Worm (Caenorhabditis elegans): ENCODE data around the gene str-74.

The str-74 gene

ce11 chrX:10194327-10195096 is 46.3 kb downstream of the str-74 start, which contains the start of gene myrf-2 (continued):
- peak; percentile 19 for TF ChIP-seq nhr-90 (tag; optimal IDR thresholded peaks at IDR 0.05; ENCODE audit: poor library complexity)
- TF ChIP-seq irx-1 (tag; optimal IDR thresholded peaks at IDR 0.05) = no peak
- no peak for TF ChIP-seq fkh-4 (tag; optimal IDR thresholded peaks at IDR 0.05; ENCODE audit: borderline replicate concordance)
- peak; percentile 63 for TF ChIP-seq zip-4 (GFP tag; optimal IDR thresholded peaks at IDR 0.05)

DNA sequence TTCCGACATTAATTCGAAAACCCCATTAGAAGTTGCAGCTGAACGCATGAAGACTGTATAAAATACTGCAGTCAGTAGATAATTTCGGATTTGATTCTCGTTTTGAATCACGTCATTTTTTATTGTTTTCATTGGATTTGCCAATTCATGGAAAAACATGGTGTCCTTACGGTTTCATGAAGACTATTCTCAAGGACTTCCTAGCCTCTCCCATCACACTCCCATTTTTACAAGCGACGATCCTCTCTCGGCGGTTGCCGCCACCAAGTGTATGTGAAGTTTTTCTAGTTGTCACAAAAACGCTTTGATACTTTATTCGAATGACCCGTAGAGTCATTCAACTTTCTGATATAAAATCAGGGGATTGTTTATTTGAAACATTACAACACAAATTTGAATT is 51.0 kb downstream of the str-74 start:
- TF ChIP-seq nhr-76 (tag; optimal IDR thresholded peaks at IDR 0.05) = no peak
- peak; percentile 53 for TF ChIP-seq blmp-1 (tag; optimal IDR thresholded peaks at IDR 0.05)
- TF ChIP-seq egl-13 (tag; optimal IDR thresholded peaks at IDR 0.05) = no peak
- no peak for TF ChIP-seq efl-1 (optimal IDR thresholded peaks at IDR 0.05)
- TF ChIP-seq efl-1 (GFP tag; optimal IDR thresholded peaks at IDR 0.05 in 1 of 2) = no peak
- peak; percentile 59 for TF ChIP-seq lin-14 (GFP tag; optimal IDR thresholded peaks at IDR 0.05)
- TF ChIP-seq lsy-2 (tag; optimal IDR thresholded peaks at IDR 0.05) = peak in 1 of 2 experiments; percentile 1
